Worm (Caenorhabditis elegans) whole organism, mixed stage, embryonic: Measurements from ENCODE around the gene B0432.1.

Experiments used
- M03D4.4 ChIP-seq: sonication (generic microtip); optimal IDR thresholded peaks from 2 replicates; lab custom pipeline; 2017; ENCODE audit warnings: mild to moderate bottlenecking, missing genetic modification characterization, missing compliant biosample characterization
- ceh-39 ChIP-seq: fragments of 150-350 bp; optimal IDR thresholded peaks from 2 replicates; lab custom pipeline; 2014; ENCODE audit warnings: missing biosample characterization, missing genetic modification characterization
- ces-1 ChIP-seq: fragments of 150-350 bp; optimal IDR thresholded peaks from 2 replicates; lab custom pipeline; 2014; ENCODE audit warnings: missing biosample characterization, missing genetic modification reagents, missing genetic modification characterization
- nhr-76 ChIP-seq: sonication (generic microtip); optimal IDR thresholded peaks from 2 replicates; lab custom pipeline; 2017; ENCODE audit warnings: missing biosample characterization, missing genetic modification characterization
- snpc-4 ChIP-seq: fragments of 150-350 bp; optimal IDR thresholded peaks from 2 replicates; lab custom pipeline; 2014; ENCODE audit warnings: missing biosample characterization, missing genetic modification characterization
- unc-62 ChIP-seq: fragments of 150-350 bp; optimal IDR thresholded peaks from 2 replicates; lab custom pipeline; 2014; ENCODE audit warnings: missing biosample characterization, missing genetic modification reagents, missing genetic modification characterization
- ztf-11 ChIP-seq: fragments of 150-350 bp; optimal IDR thresholded peaks from 2 replicates; lab custom pipeline; 2014; ENCODE audit warnings: missing biosample characterization, missing genetic modification characterization

ce11 chrII:337233-337832 is 40.1 kb downstream of the B0432.1 start, which contains the start of gene cpn-2:
- TF ChIP-seq unc-62 (GFP tag; lab: Kevin White, UChicago), result no peak
- TF ChIP-seq ceh-39 (tag; lab: Kevin White, UChicago), result no peak
- TF ChIP-seq snpc-4, result no peak
- TF ChIP-seq nhr-76, result no peak
- TF ChIP-seq ztf-11 (tag; lab: Kevin White, UChicago), result no peak
- TF ChIP-seq ces-1, result no peak
- no peak for TF ChIP-seq M03D4.4 (tag; lab: Kevin White, UChicago)
